Worm (Caenorhabditis elegans) whole organism, L3 larva: ENCODE measurements around the gene R07E5.17.

Source experiments
- fkh-10 ChIP-seq: sonication (generic microtip); optimal IDR thresholded peaks from 2 replicates; lab custom pipeline; 2017; ENCODE audit warnings: missing biosample characterization, missing genetic modification reagents, missing genetic modification characterization
- snpc-4 ChIP-seq: fragments of 150-350 bp; optimal IDR thresholded peaks from 2 replicates; lab custom pipeline; 2014; ENCODE audit warnings: missing biosample characterization, missing genetic modification characterization
- unc-62 ChIP-seq: fragments of 150-350 bp; sonication (generic microtip); optimal IDR thresholded peaks from 4 replicates; lab custom pipeline; 2014; ENCODE audit warnings: missing biosample characterization, missing genetic modification reagents, missing genetic modification characterization

DNA sequence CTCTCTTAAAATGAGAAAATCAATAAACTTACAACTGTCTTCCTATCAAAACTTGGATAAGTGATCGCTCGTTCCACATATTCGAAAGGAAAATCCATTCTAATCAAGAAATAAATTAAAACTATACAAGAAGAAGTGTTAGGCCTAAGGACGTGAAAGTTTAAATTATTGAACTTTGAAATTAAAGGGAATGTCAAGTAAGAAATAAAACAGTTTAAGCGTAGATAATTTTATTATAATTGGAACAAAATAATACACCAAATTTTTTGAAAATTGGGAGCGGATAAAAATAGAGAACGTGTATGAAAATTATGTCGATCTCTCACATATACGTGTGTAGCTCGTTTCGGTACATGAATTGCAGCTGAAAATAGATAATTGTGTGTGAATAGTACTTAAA is 25.2 kb upstream of the R07E5.17 start, which contains the start of gene C28A5.6:
- TF ChIP-seq fkh-10 (no peak), unc-62 (GFP tag; lab: Kevin White, UChicago) (no peak), snpc-4 (tag; lab: Kevin White, UChicago) (no peak)
